Worm (Caenorhabditis elegans): ENCODE data around the gene frpr-3.

- TF ChIP-seq mxl-2 (GFP tag; conservative IDR thresholded peaks at IDR 0.05) (no peak), ctbp-1 (GFP tag; IDR thresholded peaks at IDR 0.05) (no peak), ceh-44 (GFP tag; IDR thresholded peaks at IDR 0.05) (no peak), mdt-29 (GFP tag; IDR thresholded peaks at IDR 0.05) (no peak), lin-29 (GFP tag; IDR thresholded peaks at IDR 0.05) (no peak), ama-1 (optimal IDR thresholded peaks at IDR 0.05) (no peak), fos-1 (tag; optimal IDR thresholded peaks at IDR 0.05) (no peak), ztf-11 (tag; optimal IDR thresholded peaks at IDR 0.05) (no peak), ces-1 (GFP tag; optimal IDR thresholded peaks at IDR 0.05) (no peak), dmd-6 (GFP tag; IDR thresholded peaks at IDR 0.05) (peak; percentile 56), unc-39 (tag; optimal IDR thresholded peaks at IDR 0.05) (no peak), madf-5 (GFP tag; IDR thresholded peaks at IDR 0.05) (no peak), zag-1 (tag; optimal IDR thresholded peaks at IDR 0.05) (no peak), pqm-1 (tag; optimal IDR thresholded peaks at IDR 0.05) (no peak)
Observed at ce11 chrV:7749708-7750107, 21.4 kb upstream of the frpr-3 start.

All from whole organism, L4 larva.